Worm (Caenorhabditis elegans) whole organism, L1 larva: ENCODE measurements around the gene ubxn-3.

Experiments used
- aha-1 ChIP-seq: fragments of 150-350 bp; optimal IDR thresholded peaks from 2 replicates; lab custom pipeline; 2014; ENCODE audit warnings: missing biosample characterization, missing genetic modification characterization
- aly-2 ChIP-seq: fragments of 150-350 bp; optimal IDR thresholded peaks from 2 replicates; lab custom pipeline; 2014; ENCODE audit warnings: missing biosample characterization, missing genetic modification characterization
- elt-2 ChIP-seq: sonication (generic microtip); optimal IDR thresholded peaks from 2 replicates; lab custom pipeline; 2016; ENCODE audit warnings: missing genetic modification characterization, mild to moderate bottlenecking, inconsistent platforms, missing compliant biosample characterization, missing genetic modification reagents
- elt-3 ChIP-seq, 6 experiments: fragments of 150-350 bp in 1 of 6; sonication (generic microtip); optimal IDR thresholded peaks; 2 replicates each; lab custom pipeline; 2017 to 2018; ENCODE audit warnings: missing biosample characterization in 6 of 6, missing genetic modification characterization in 6 of 6, inconsistent platforms in 1 of 6
- fkh-10 ChIP-seq: sonication (generic microtip); optimal IDR thresholded peaks from 2 replicates; lab custom pipeline; 2017; ENCODE audit warnings: missing biosample characterization, missing genetic modification reagents, missing genetic modification characterization
- hpl-2 ChIP-seq: fragments of 150-350 bp; optimal IDR thresholded peaks from 2 replicates; lab custom pipeline; 2014; ENCODE audit warnings: missing biosample characterization, missing genetic modification reagents, missing genetic modification characterization
- lin-15B ChIP-seq: fragments of 150-350 bp; sonication (generic microtip); optimal IDR thresholded peaks from 3 replicates; lab custom pipeline; 2014; ENCODE audit warnings: missing biosample characterization, missing genetic modification characterization
- lsy-2 ChIP-seq, 2 experiments: fragments of 150-350 bp; optimal IDR thresholded peaks; 2 replicates each; lab custom pipeline; 2014; ENCODE audit warnings: missing biosample characterization in 2 of 2, missing genetic modification characterization in 2 of 2
- rnt-1 ChIP-seq: sonication (generic microtip); optimal IDR thresholded peaks from 2 replicates; lab custom pipeline; 2016; ENCODE audit warnings: mild to moderate bottlenecking, missing genetic modification characterization, moderate library complexity, missing compliant biosample characterization
- unc-62 ChIP-seq: fragments of 150-350 bp; optimal IDR thresholded peaks from 2 replicates; lab custom pipeline; 2014; ENCODE audit warnings: missing biosample characterization, missing genetic modification reagents, missing genetic modification characterization
- xbp-1 ChIP-seq: sonication (generic microtip); optimal IDR thresholded peaks from 2 replicates; lab custom pipeline; 2016; ENCODE audit warnings: missing genetic modification characterization, missing compliant biosample characterization
- ztf-11 ChIP-seq, 2 experiments: sonication (generic microtip); optimal IDR thresholded peaks; 2 replicates each; lab custom pipeline; 2016 to 2017; ENCODE audit warnings: missing genetic modification characterization in 2 of 2, missing biosample characterization in 1 of 2, missing compliant biosample characterization in 1 of 2

DNA sequence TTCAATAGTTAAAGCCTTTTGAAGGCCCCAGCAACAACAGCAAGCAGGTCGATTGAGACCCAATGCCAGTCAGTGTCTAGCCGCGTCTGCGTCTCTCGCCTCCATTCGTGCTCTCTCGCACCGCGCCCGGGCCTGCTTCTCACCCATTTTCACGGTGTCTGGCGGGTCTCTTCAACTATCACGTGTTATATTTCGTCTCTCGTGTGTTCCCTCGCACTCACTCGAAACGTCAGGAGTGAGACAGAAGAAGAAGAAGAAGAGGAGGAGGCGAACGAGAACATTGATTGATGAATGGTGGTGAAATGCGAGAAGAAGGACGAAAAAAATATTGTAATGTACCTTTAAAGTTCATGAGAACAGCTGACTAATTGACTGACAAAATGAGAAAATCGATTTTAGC lies 745 bp upstream of the ubxn-3 start:
- TF ChIP-seq ztf-11 (tag; optimal IDR thresholded peaks at IDR 0.05; lab: Kevin White, UChicago) (peak in 1 of 2 experiments; percentile 62), xbp-1 (tag; lab: Kevin White, UChicago) (peak; percentile 57), unc-62 (GFP tag; lab: Kevin White, UChicago) (no peak), rnt-1 (tag; lab: Kevin White, UChicago) (peak; percentile 76), lin-15B (peak; percentile 33), fkh-10 (GFP tag; lab: Kevin White, UChicago) (no peak), elt-3 (tag; optimal IDR thresholded peaks at IDR 0.05; lab: Kevin White, UChicago) (peak in 3 of 6 experiments; percentile 7 to 25 (median 15)), hpl-2 (GFP tag; lab: Kevin White, UChicago) (no peak), elt-2 (tag; lab: Kevin White, UChicago) (peak; percentile 5), lsy-2 (tag; optimal IDR thresholded peaks at IDR 0.05; lab: Kevin White, UChicago) (peak; percentile 68 to 71), aha-1 (tag; lab: Kevin White, UChicago) (no peak), aly-2 (tag; lab: Kevin White, UChicago) (no peak)
